Fruit fly (Drosophila melanogaster) whole organism, embryonic: ENCODE results near the gene Ubc4.

Experiments used
- Aef1 ChIP-seq: fragments of 200-800 bp; sonication (Bioruptor generic); IDR thresholded peaks from 3 replicates; pipeline ENCODE4 v1.3.6; 2022; ENCODE audit warnings: missing biosample characterization, missing genetic modification characterization
- Atf6 ChIP-seq: fragments of 200-800 bp; sonication (Bioruptor generic); IDR thresholded peaks from 2 replicates; pipeline ENCODE4 v1.3.6; 2022; ENCODE audit warnings: missing biosample characterization, missing genetic modification characterization
- Blimp-1 ChIP-seq: fragments of 200-800 bp; sonication (Bioruptor generic); optimal IDR thresholded peaks from 3 replicates; lab custom pipeline; 2018; ENCODE audit warnings: missing biosample characterization, missing genetic modification characterization, mild to moderate bottlenecking, moderate library complexity, missing genetic modification reagents
- CG10543 ChIP-seq: fragments of 200-800 bp; sonication (Bioruptor generic); optimal IDR thresholded peaks from 3 replicates; lab custom pipeline; 2017; ENCODE audit warnings: missing biosample characterization, mild to moderate bottlenecking, missing genetic modification characterization, moderate library complexity
- CG12236 ChIP-seq: fragments of 200-800 bp; sonication (Bioruptor generic); optimal IDR thresholded peaks from 2 replicates; lab custom pipeline; 2016; ENCODE audit warnings: missing biosample characterization, missing genetic modification characterization
- CG12299 ChIP-seq: fragments of 200-800 bp; sonication (Bioruptor generic); optimal IDR thresholded peaks from 2 replicates; lab custom pipeline; 2018; ENCODE audit warnings: missing biosample characterization, mild to moderate bottlenecking, missing genetic modification characterization
- CG13424 ChIP-seq: fragments of 200-800 bp; sonication (Bioruptor generic); optimal IDR thresholded peaks from 2 replicates; lab custom pipeline; 2019; ENCODE audit warnings: missing biosample characterization, mild to moderate bottlenecking, missing genetic modification characterization, moderate library complexity
- CG14014 ChIP-seq: fragments of 200-800 bp; sonication (Bioruptor generic); IDR thresholded peaks from 2 replicates; pipeline ENCODE4 v1.3.6; 2022; ENCODE audit warnings: missing biosample characterization, missing genetic modification characterization
- CG14667 ChIP-seq: fragments of 200-800 bp; sonication (Bioruptor generic); IDR thresholded peaks from 2 replicates; pipeline ENCODE4 v1.3.6; 2022; ENCODE audit warnings: missing biosample characterization, missing genetic modification characterization
- CG14965 ChIP-seq: fragments of 200-800 bp; sonication (Bioruptor generic); optimal IDR thresholded peaks from 2 replicates; lab custom pipeline; 2016; ENCODE audit warnings: missing biosample characterization, missing genetic modification characterization, borderline replicate concordance
- CG15011 ChIP-seq: fragments of 200-800 bp; sonication (Bioruptor generic); optimal IDR thresholded peaks from 3 replicates; lab custom pipeline; 2018; ENCODE audit warnings: missing biosample characterization, mild to moderate bottlenecking, missing genetic modification characterization
- CG15073 ChIP-seq: fragments of 200-800 bp; sonication (Bioruptor generic); optimal IDR thresholded peaks from 2 replicates; lab custom pipeline; 2016; ENCODE audit warnings: missing biosample characterization, missing genetic modification characterization
- CG1602 ChIP-seq: fragments of 200-800 bp; sonication (Bioruptor generic); optimal IDR thresholded peaks from 3 replicates; lab custom pipeline; 2016; ENCODE audit warnings: missing biosample characterization, missing genetic modification characterization
- CG17912 ChIP-seq: fragments of 200-800 bp; sonication (Bioruptor generic); optimal IDR thresholded peaks from 2 replicates; lab custom pipeline; 2018; ENCODE audit warnings: missing biosample characterization, mild to moderate bottlenecking, missing genetic modification characterization
- CG18476 ChIP-seq: fragments of 200-800 bp; sonication (Bioruptor generic); optimal IDR thresholded peaks from 2 replicates; lab custom pipeline; 2016; ENCODE audit warnings: missing biosample characterization, mild to moderate bottlenecking, missing genetic modification characterization
- CG2202 ChIP-seq: fragments of 200-800 bp; sonication (Bioruptor generic); optimal IDR thresholded peaks from 2 replicates; lab custom pipeline; 2018; ENCODE audit warnings: missing biosample characterization, mild to moderate bottlenecking, missing genetic modification characterization
- CG31388 ChIP-seq: fragments of 200-800 bp; sonication (Bioruptor generic); optimal IDR thresholded peaks from 2 replicates; lab custom pipeline; 2016; ENCODE audit warnings: missing biosample characterization, missing genetic modification characterization
- CG32772 ChIP-seq: fragments of 200-800 bp; sonication (Bioruptor generic); IDR thresholded peaks from 2 replicates; pipeline ENCODE4 v1.3.6; 2022; ENCODE audit warnings: missing biosample characterization, missing genetic modification characterization
- CG3407 ChIP-seq: fragments of 200-800 bp; sonication (Bioruptor generic); optimal IDR thresholded peaks from 2 replicates; lab custom pipeline; 2018; ENCODE audit warnings: missing biosample characterization, mild to moderate bottlenecking, missing genetic modification characterization
- CG3847 ChIP-seq: fragments of 200-800 bp; sonication (Bioruptor generic); IDR thresholded peaks from 2 replicates; pipeline ENCODE4 v1.3.6; 2022; ENCODE audit warnings: missing biosample characterization, missing genetic modification characterization
- CG43689 ChIP-seq: fragments of 200-800 bp; sonication (Bioruptor generic); IDR thresholded peaks from 2 replicates; pipeline ENCODE4 v1.3.6; 2022; ENCODE audit warnings: missing biosample characterization, missing genetic modification characterization
- CG4617 ChIP-seq: fragments of 200-800 bp; sonication (Bioruptor generic); optimal IDR thresholded peaks from 3 replicates; lab custom pipeline; 2016; ENCODE audit warnings: missing biosample characterization, missing genetic modification characterization, borderline replicate concordance
- CG6272 ChIP-seq: fragments of 200-800 bp; sonication (Bioruptor generic); IDR thresholded peaks from 2 replicates; pipeline ENCODE4 v1.3.6; 2022; ENCODE audit warnings: missing biosample characterization, missing genetic modification characterization
- CG6791 ChIP-seq: fragments of 200-800 bp; sonication (Bioruptor generic); IDR thresholded peaks from 3 replicates; pipeline ENCODE4 v1.3.6; 2022; ENCODE audit warnings: missing biosample characterization, missing genetic modification characterization; ENCODE audit not compliant: partially characterized antibody
- CG7271 ChIP-seq: fragments of 200-800 bp; sonication (Bioruptor generic); optimal IDR thresholded peaks from 2 replicates; lab custom pipeline; 2018; ENCODE audit warnings: missing biosample characterization, mild to moderate bottlenecking, missing genetic modification characterization, moderate library complexity
- CG8089 ChIP-seq: fragments of 200-800 bp; sonication (Bioruptor generic); optimal IDR thresholded peaks from 3 replicates; lab custom pipeline; 2016; ENCODE audit warnings: missing biosample characterization, missing genetic modification characterization
- CG9817 ChIP-seq: fragments of 200-800 bp; sonication (Bioruptor generic); optimal IDR thresholded peaks from 2 replicates; lab custom pipeline; 2018; ENCODE audit warnings: missing biosample characterization, mild to moderate bottlenecking, missing genetic modification characterization, moderate library complexity
- CrebB ChIP-seq: fragments of 200-800 bp; sonication (Bioruptor generic); optimal IDR thresholded peaks from 3 replicates; lab custom pipeline; 2018; ENCODE audit warnings: missing biosample characterization, mild to moderate bottlenecking, missing genetic modification characterization
- Dfd ChIP-seq, 2 experiments: fragments of >200 bp; optimal IDR thresholded peaks; 2 replicates each; lab custom pipeline; 2017; ENCODE audit warnings: missing biosample characterization in 2 of 2, missing genetic modification characterization in 2 of 2
- Dref ChIP-seq: fragments of 200-800 bp; sonication (Bioruptor generic); IDR thresholded peaks from 2 replicates; pipeline ENCODE4 v1.3.6; 2022; ENCODE audit warnings: missing biosample characterization, missing genetic modification characterization
- NFAT ChIP-seq: fragments of 200-800 bp; sonication (Bioruptor generic); IDR thresholded peaks from 2 replicates; pipeline ENCODE4 v1.3.6; 2022; ENCODE audit warnings: missing biosample characterization, missing genetic modification characterization
- Pdp1 ChIP-seq, 2 experiments: fragments of 200-800 bp; sonication (Bioruptor generic); optimal IDR thresholded peaks; 3 replicates each; lab custom pipeline; 2016; ENCODE audit warnings: missing biosample characterization in 2 of 2, missing genetic modification characterization in 2 of 2, mild to moderate bottlenecking in 1 of 2, moderate library complexity in 1 of 2
- Ssrp ChIP-seq: fragments of 200-800 bp; sonication (Bioruptor generic); optimal IDR thresholded peaks from 2 replicates; lab custom pipeline; 2018; ENCODE audit warnings: missing biosample characterization, mild to moderate bottlenecking, missing genetic modification characterization, moderate library complexity
- aop ChIP-seq: fragments of 200-800 bp; sonication (Bioruptor generic); IDR thresholded peaks from 2 replicates; pipeline ENCODE4 v1.3.6; 2022; ENCODE audit warnings: missing biosample characterization, missing genetic modification characterization
- ap ChIP-seq: fragments of 200-800 bp; sonication (Bioruptor generic); IDR thresholded peaks from 2 replicates; pipeline ENCODE4 v1.3.6; 2022; ENCODE audit warnings: missing biosample characterization, missing genetic modification characterization
- ash1 ChIP-seq: fragments of 200-800 bp; sonication (Bioruptor generic); optimal IDR thresholded peaks from 2 replicates; lab custom pipeline; 2018; ENCODE audit warnings: missing biosample characterization, mild to moderate bottlenecking, missing genetic modification characterization
- caup ChIP-seq: fragments of 200-800 bp; sonication (Bioruptor generic); optimal IDR thresholded peaks from 3 replicates; lab custom pipeline; 2017; ENCODE audit warnings: missing biosample characterization, mild to moderate bottlenecking, missing genetic modification characterization, moderate library complexity; ENCODE audit not compliant: severe bottlenecking
- corto ChIP-seq: fragments of 200-800 bp; sonication (Bioruptor generic); optimal IDR thresholded peaks from 2 replicates; lab custom pipeline; 2016; ENCODE audit warnings: missing biosample characterization, mild to moderate bottlenecking, missing genetic modification characterization, moderate library complexity
- danr ChIP-seq: fragments of 200-800 bp; sonication (Bioruptor generic); IDR thresholded peaks from 2 replicates; pipeline ENCODE4 v1.3.6; 2022; ENCODE audit warnings: missing biosample characterization, missing genetic modification characterization
- esg ChIP-seq: fragments of 200-800 bp; sonication (Bioruptor generic); conservative IDR thresholded peaks from 2 replicates; pipeline ENCODE4 v1.3.6; 2022; ENCODE audit warnings: missing biosample characterization, missing genetic modification characterization
- gt ChIP-seq: fragments of 200-800 bp; sonication (Bioruptor generic); IDR thresholded peaks from 2 replicates; pipeline ENCODE4 v1.3.6; 2022; ENCODE audit warnings: missing biosample characterization, missing genetic modification characterization
- nmo ChIP-seq: fragments of 200-800 bp; sonication (Bioruptor generic); optimal IDR thresholded peaks from 2 replicates; lab custom pipeline; 2018; ENCODE audit warnings: missing biosample characterization, mild to moderate bottlenecking, missing genetic modification characterization, moderate library complexity
- pita ChIP-seq: fragments of 200-800 bp; sonication (Bioruptor generic); optimal IDR thresholded peaks from 2 replicates; lab custom pipeline; 2017; ENCODE audit warnings: missing biosample characterization, mild to moderate bottlenecking, missing genetic modification characterization
- pnt ChIP-seq: fragments of 200-800 bp; sonication (Bioruptor generic); optimal IDR thresholded peaks from 3 replicates; lab custom pipeline; 2016; ENCODE audit warnings: missing biosample characterization, missing genetic modification characterization
- rib ChIP-seq: fragments of 200-800 bp; sonication (Bioruptor generic); IDR thresholded peaks from 2 replicates; pipeline ENCODE4 v1.3.6; 2022; ENCODE audit warnings: missing biosample characterization, missing genetic modification characterization
- run ChIP-seq: fragments of 200-800 bp; sonication (Bioruptor generic); optimal IDR thresholded peaks from 3 replicates; lab custom pipeline; 2018; ENCODE audit warnings: missing biosample characterization, mild to moderate bottlenecking, missing genetic modification characterization
- salm ChIP-seq: fragments of 200-800 bp; sonication (Bioruptor generic); optimal IDR thresholded peaks from 2 replicates; lab custom pipeline; 2018; ENCODE audit warnings: missing biosample characterization, mild to moderate bottlenecking, missing genetic modification characterization
- schlank ChIP-seq: fragments of 200-800 bp; sonication (Bioruptor generic); optimal IDR thresholded peaks from 2 replicates; lab custom pipeline; 2018; ENCODE audit warnings: missing biosample characterization, mild to moderate bottlenecking, missing genetic modification characterization
- slou ChIP-seq: fragments of 200-800 bp; sonication (Bioruptor generic); optimal IDR thresholded peaks from 3 replicates; lab custom pipeline; 2016; ENCODE audit warnings: missing biosample characterization, missing genetic modification characterization
- tio ChIP-seq: fragments of 200-800 bp; sonication (Bioruptor generic); optimal IDR thresholded peaks from 2 replicates; lab custom pipeline; 2017; ENCODE audit warnings: missing biosample characterization, missing genetic modification characterization, inconsistent platforms
- ttk ChIP-seq: fragments of 200-800 bp; sonication (Bioruptor generic); IDR thresholded peaks from 2 replicates; pipeline ENCODE4 v2.1.2; 2022; ENCODE audit warnings: missing biosample characterization, missing genetic modification characterization
- vfl ChIP-seq: fragments of 200-800 bp; sonication (Bioruptor generic); optimal IDR thresholded peaks from 2 replicates; lab custom pipeline; 2016; ENCODE audit warnings: missing biosample characterization, missing genetic modification characterization

The Ubc4 gene

DNA sequence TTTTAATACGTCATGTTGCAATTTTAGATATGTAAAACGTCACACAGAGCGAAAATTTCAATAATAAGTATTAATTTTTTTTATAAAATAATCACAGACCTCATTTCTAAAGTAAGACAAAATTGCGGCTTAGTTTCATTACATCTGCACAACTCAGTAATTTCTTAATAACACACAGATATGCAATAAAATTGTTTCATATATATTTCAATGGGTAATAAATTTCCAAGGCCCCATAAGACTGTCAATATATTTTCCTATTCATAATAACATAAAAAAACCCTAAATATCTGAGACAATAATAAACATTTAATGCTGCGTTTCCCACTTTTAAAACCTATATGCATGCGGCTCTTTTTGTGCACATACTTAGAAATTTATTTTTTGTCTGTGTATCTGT, 2.5 kb upstream of the Ubc4 start (continued):
- TF ChIP-seq Pdp1 (GFP tag; optimal IDR thresholded peaks at IDR 0.05; lab: Kevin White, UChicago) (peak; percentile 3 to 6), CG14965 (GFP tag; lab: Kevin White, UChicago) (no peak), CG15011 (GFP tag; lab: Kevin White, UChicago) (peak; percentile 31), Dfd (GFP tag; optimal IDR thresholded peaks at IDR 0.05; lab: Kevin White, UChicago) (no peak), CG14014 (GFP tag; lab: Robert Waterston, UW) (no peak), ap (no peak), CG1602 (GFP tag; lab: Kevin White, UChicago) (peak; percentile 17), esg (GFP tag; lab: Robert Waterston, UW) (0 out of 2 replicates have a peak, but pooled peaks have one; percentile 14), CG4617 (GFP tag; lab: Kevin White, UChicago) (no peak), CG32772 (GFP tag; lab: Robert Waterston, UW) (no peak), vfl (no peak), CG31388 (GFP tag; lab: Kevin White, UChicago) (no peak), CG6791 (GFP tag; lab: Robert Waterston, UW) (no peak), Ssrp (peak; percentile 34), CG3407 (GFP tag; lab: Kevin White, UChicago) (no peak), gt (GFP tag; lab: Robert Waterston, UW) (no peak), ash1 (GFP tag; lab: Kevin White, UChicago) (no peak), CG7271 (tag; lab: Kevin White, UChicago) (no peak), CrebB (tag; lab: Kevin White, UChicago) (no peak), Dref (GFP tag; lab: Robert Waterston, UW) (no peak), tio (GFP tag; lab: Kevin White, UChicago) (no peak), NFAT (GFP tag; lab: Robert Waterston, UW) (no peak), CG15073 (no peak), CG6272 (GFP tag; lab: Robert Waterston, UW) (0 out of 2 replicates have a peak, but pooled peaks have one; percentile 16), CG9817 (tag; lab: Kevin White, UChicago) (no peak), CG3847 (no peak), CG12299 (tag; lab: Kevin White, UChicago) (no peak), CG8089 (GFP tag; lab: Kevin White, UChicago) (no peak), nmo (peak; percentile 56), schlank (tag; lab: Kevin White, UChicago) (no peak), CG13424 (peak; percentile 56), ttk (GFP tag; lab: Robert Waterston, UW) (no peak), CG14667 (GFP tag; lab: Robert Waterston, UW) (no peak), Atf6 (no peak; the same call in 1 of the 2 replicates), pita (no peak), CG2202 (no peak), CG10543 (no peak), CG17912 (no peak), CG12236 (GFP tag; lab: Kevin White, UChicago) (no peak), slou (GFP tag; lab: Kevin White, UChicago) (peak; percentile 35), danr (GFP tag; lab: Robert Waterston, UW) (no peak), salm (tag; lab: Kevin White, UChicago) (peak; percentile 10), Aef1 (GFP tag; lab: Robert Waterston, UW) (no peak), CG18476 (no peak), caup (GFP tag; lab: Kevin White, UChicago) (peak; percentile 21), pnt (no peak), CG43689 (GFP tag; lab: Robert Waterston, UW) (no peak), corto (GFP tag; lab: Kevin White, UChicago) (no peak), rib (GFP tag; lab: Robert Waterston, UW) (no peak), run (no peak), aop (GFP tag; lab: Robert Waterston, UW) (no peak), Blimp-1 (GFP tag; lab: Kevin White, UChicago) (no peak)
